Worm (Caenorhabditis elegans): Measurements from ENCODE around the gene Y105C5A.1.

- TF ChIP-seq elt-1 (tag; optimal IDR thresholded peaks at IDR 0.05; ENCODE audit: borderline replicate concordance, insufficient read depth) (no peak), ztf-11 (tag; optimal IDR thresholded peaks at IDR 0.05) (no peak), pha-4 (tag; optimal IDR thresholded peaks at IDR 0.05) (no peak), bed-3 (GFP tag; optimal IDR thresholded peaks at IDR 0.05) (no peak), unc-120 (tag; optimal IDR thresholded peaks at IDR 0.05; ENCODE audit: poor library complexity, severe bottlenecking) (no peak), M03D4.4 (tag; optimal IDR thresholded peaks at IDR 0.05) (no peak), lsy-2 (tag; optimal IDR thresholded peaks at IDR 0.05) (no peak), mep-1 (tag; optimal IDR thresholded peaks at IDR 0.05) (no peak), nhr-237 (tag; optimal IDR thresholded peaks at IDR 0.05) (no peak), snpc-4 (tag; optimal IDR thresholded peaks at IDR 0.05) (no peak), unc-62 (GFP tag; optimal IDR thresholded peaks at IDR 0.05) (no peak), mls-2 (tag; optimal IDR thresholded peaks at IDR 0.05) (no peak), ces-1 (GFP tag; optimal IDR thresholded peaks at IDR 0.05) (no peak)
These were observed 7.9 kb upstream of the Y105C5A.1 start for ce11 chrIV:15572106-15572505.
